Fruit fly (Drosophila melanogaster) whole organism, embryonic: ENCODE measurements around the gene Ccdc58.

Experiments used
- Abd-B ChIP-seq: fragments of 200-800 bp; sonication (Bioruptor generic); optimal IDR thresholded peaks from 2 replicates; lab custom pipeline; 2018; ENCODE audit warnings: missing biosample characterization, mild to moderate bottlenecking, missing genetic modification characterization, moderate library complexity
- Awh ChIP-seq: fragments of 200-800 bp; sonication (Bioruptor generic); IDR thresholded peaks from 2 replicates; pipeline ENCODE4, ENCODE4 v1.3.6; 2022; ENCODE audit warnings: missing biosample characterization, missing genetic modification characterization
- CG1024 ChIP-seq: fragments of 200-800 bp; sonication (Bioruptor generic); IDR thresholded peaks from 2 replicates; pipeline ENCODE4 v1.3.6; 2022; ENCODE audit warnings: missing biosample characterization, missing genetic modification characterization
- CG10267 ChIP-seq: fragments of 200-800 bp; sonication (Bioruptor generic); optimal IDR thresholded peaks from 2 replicates; lab custom pipeline; 2018; ENCODE audit warnings: missing biosample characterization, mild to moderate bottlenecking, missing genetic modification characterization, moderate library complexity
- CG10274 ChIP-seq: fragments of 200-800 bp; sonication (Bioruptor generic); optimal IDR thresholded peaks from 3 replicates; lab custom pipeline; 2017; ENCODE audit warnings: missing biosample characterization, mild to moderate bottlenecking, missing genetic modification characterization
- CG11247 ChIP-seq: fragments of 200-800 bp; sonication (Bioruptor generic); IDR thresholded peaks from 2 replicates; pipeline ENCODE4 v1.3.6; 2022; ENCODE audit warnings: missing biosample characterization, missing genetic modification characterization
- CG12071 ChIP-seq: fragments of 200-800 bp; sonication (Bioruptor generic); optimal IDR thresholded peaks from 3 replicates; lab custom pipeline; 2018; ENCODE audit warnings: missing biosample characterization, mild to moderate bottlenecking, missing genetic modification characterization
- CG12659 ChIP-seq: fragments of 200-800 bp; sonication (Bioruptor generic); optimal IDR thresholded peaks from 3 replicates; lab custom pipeline; 2017; ENCODE audit warnings: mild to moderate bottlenecking, missing biosample characterization, missing genetic modification reagents, missing genetic modification characterization
- CG13296 ChIP-seq: fragments of 200-800 bp; sonication (Bioruptor generic); optimal IDR thresholded peaks from 3 replicates; lab custom pipeline; 2018; ENCODE audit warnings: missing biosample characterization, mild to moderate bottlenecking, missing genetic modification characterization
- CG17328 ChIP-seq: fragments of 200-800 bp; sonication (Bioruptor generic); IDR thresholded peaks from 2 replicates; pipeline ENCODE4 v1.3.6; 2022; ENCODE audit warnings: missing biosample characterization, missing genetic modification characterization
- CG17612 ChIP-seq: fragments of 200-800 bp; sonication (Bioruptor generic); IDR thresholded peaks from 2 replicates; pipeline ENCODE4 v1.3.6; 2022; ENCODE audit warnings: missing biosample characterization, missing genetic modification characterization
- CG18011 ChIP-seq: fragments of 200-800 bp; sonication (Bioruptor generic); optimal IDR thresholded peaks from 2 replicates; lab custom pipeline; 2017; ENCODE audit warnings: missing biosample characterization, missing genetic modification characterization, mild to moderate bottlenecking, moderate library complexity, missing genotype
- CG18599 ChIP-seq: fragments of 200-800 bp; sonication (Bioruptor generic); optimal IDR thresholded peaks from 3 replicates; lab custom pipeline; 2017; ENCODE audit warnings: missing biosample characterization, missing genetic modification characterization, mild to moderate bottlenecking, moderate library complexity, missing genetic modification reagents
- CG2678 ChIP-seq: fragments of 200-800 bp; sonication (Bioruptor generic); optimal IDR thresholded peaks from 3 replicates; lab custom pipeline; 2019; ENCODE audit warnings: missing biosample characterization, mild to moderate bottlenecking, missing genetic modification characterization, moderate library complexity
- CG30403 ChIP-seq: fragments of 200-800 bp; sonication (Bioruptor generic); optimal IDR thresholded peaks from 3 replicates; lab custom pipeline; 2016; ENCODE audit warnings: missing biosample characterization, missing genetic modification characterization
- CG31224 ChIP-seq: fragments of 200-800 bp; sonication (Bioruptor generic); IDR thresholded peaks from 2 replicates; pipeline ENCODE4 v1.3.6; 2022; ENCODE audit warnings: missing biosample characterization, missing genetic modification characterization
- CG31441 ChIP-seq: fragments of 200-800 bp; sonication (Bioruptor generic); IDR thresholded peaks from 2 replicates; pipeline ENCODE4 v1.3.6; 2022; ENCODE audit warnings: missing biosample characterization, missing genetic modification characterization
- CG4854 ChIP-seq: fragments of 200-800 bp; sonication (Bioruptor generic); optimal IDR thresholded peaks from 2 replicates; lab custom pipeline; 2016; ENCODE audit warnings: missing biosample characterization, missing genetic modification characterization, inconsistent platforms
- CG5953 ChIP-seq: fragments of 200-800 bp; sonication (Bioruptor generic); IDR thresholded peaks from 2 replicates; pipeline ENCODE4 v1.3.6; 2022; ENCODE audit warnings: missing biosample characterization, missing genetic modification characterization
- CG9932 ChIP-seq: fragments of 200-800 bp; sonication (Bioruptor generic); IDR thresholded peaks from 2 replicates; pipeline ENCODE4 v1.3.6; 2022; ENCODE audit warnings: missing biosample characterization, missing genetic modification characterization
- Dip2 ChIP-seq: fragments of 200-800 bp; sonication (Bioruptor generic); IDR thresholded peaks from 2 replicates; pipeline ENCODE4 v1.3.6; 2022; ENCODE audit warnings: missing biosample characterization, missing genetic modification characterization
- Dip3 ChIP-seq: fragments of 200-800 bp; sonication (Bioruptor generic); optimal IDR thresholded peaks from 3 replicates; lab custom pipeline; 2016; ENCODE audit warnings: missing biosample characterization, missing genetic modification characterization
- Gug ChIP-seq: fragments of 200-800 bp; sonication (Bioruptor generic); IDR thresholded peaks from 4 replicates; pipeline ENCODE4 v1.3.6; 2022; ENCODE audit warnings: missing biosample characterization, missing genetic modification characterization
- HLH3B ChIP-seq: fragments of 200-800 bp; sonication (Bioruptor generic); IDR thresholded peaks from 2 replicates; pipeline ENCODE4 v1.3.6; 2022; ENCODE audit warnings: missing biosample characterization, missing genetic modification characterization
- HLH54F ChIP-seq: fragments of 200-800 bp; sonication (Bioruptor generic); optimal IDR thresholded peaks from 3 replicates; lab custom pipeline; 2016; ENCODE audit warnings: missing biosample characterization, missing genetic modification characterization
- Hand ChIP-seq: fragments of 200-800 bp; sonication (Bioruptor generic); optimal IDR thresholded peaks from 2 replicates; lab custom pipeline; 2017; ENCODE audit warnings: mild to moderate bottlenecking, missing biosample characterization, missing genetic modification reagents, missing genetic modification characterization
- Hmr ChIP-seq: fragments of 200-800 bp; sonication (Bioruptor generic); optimal IDR thresholded peaks from 3 replicates; lab custom pipeline; 2017; ENCODE audit warnings: mild to moderate bottlenecking, missing biosample characterization, missing genetic modification reagents, missing genetic modification characterization
- Hsf ChIP-seq: fragments of 200-800 bp; sonication (Bioruptor generic); optimal IDR thresholded peaks from 3 replicates; lab custom pipeline; 2016; ENCODE audit warnings: missing biosample characterization, missing genetic modification characterization
- Jarid2 ChIP-seq: fragments of 200-800 bp; sonication (Bioruptor generic); optimal IDR thresholded peaks from 3 replicates; lab custom pipeline; 2017; ENCODE audit warnings: mild to moderate bottlenecking, missing biosample characterization, missing genetic modification reagents, missing genetic modification characterization
- Lhr ChIP-seq: fragments of 200-800 bp; sonication (Bioruptor generic); optimal IDR thresholded peaks from 3 replicates; lab custom pipeline; 2017; ENCODE audit warnings: mild to moderate bottlenecking, missing biosample characterization, missing genetic modification reagents, missing genetic modification characterization
- Med ChIP-seq: fragments of 200-800 bp; sonication (Bioruptor generic); peaks from one replicate; lab custom pipeline; 2016; ENCODE audit warnings: missing biosample characterization, missing genetic modification characterization, mild to moderate bottlenecking, inconsistent platforms, moderate library complexity
- Mes4 ChIP-seq: fragments of 200-800 bp; sonication (Bioruptor generic); optimal IDR thresholded peaks from 2 replicates; lab custom pipeline; 2016; ENCODE audit warnings: missing biosample characterization, missing genetic modification characterization
- Oaz ChIP-seq: fragments of 200-800 bp; sonication (Bioruptor generic); IDR thresholded peaks from 2 replicates; pipeline ENCODE4 v1.3.6; 2022; ENCODE audit warnings: missing biosample characterization, missing genetic modification characterization
- Ssrp ChIP-seq: fragments of 200-800 bp; sonication (Bioruptor generic); optimal IDR thresholded peaks from 2 replicates; lab custom pipeline; 2018; ENCODE audit warnings: missing biosample characterization, mild to moderate bottlenecking, missing genetic modification characterization, moderate library complexity
- chif ChIP-seq, 2 experiments: fragments of 200-800 bp; sonication (Bioruptor generic); optimal IDR thresholded peaks; 3 replicates each; lab custom pipeline; 2016; ENCODE audit warnings: missing biosample characterization in 2 of 2, missing genetic modification characterization in 2 of 2
- danr ChIP-seq: fragments of 200-800 bp; sonication (Bioruptor generic); IDR thresholded peaks from 2 replicates; pipeline ENCODE4 v1.3.6; 2022; ENCODE audit warnings: missing biosample characterization, missing genetic modification characterization
- dpn ChIP-seq, 2 experiments: fragments of 200-800 bp; sonication (Bioruptor generic); optimal IDR thresholded peaks; 3 replicates each; lab custom pipeline; 2016; ENCODE audit warnings: missing biosample characterization in 2 of 2, missing genetic modification characterization in 2 of 2
- dysf ChIP-seq: fragments of 200-800 bp; sonication (Bioruptor generic); IDR thresholded peaks from 3 replicates; pipeline ENCODE4 v1.3.6; 2022; ENCODE audit warnings: missing biosample characterization, missing genetic modification characterization
- gce ChIP-seq: fragments of 200-800 bp; sonication (Bioruptor generic); IDR thresholded peaks from 3 replicates; pipeline ENCODE4 v1.3.6; 2022; ENCODE audit warnings: missing biosample characterization, missing genetic modification characterization
- h ChIP-seq: fragments of >200 bp; optimal IDR thresholded peaks from 2 replicates; lab custom pipeline; 2017
- ind ChIP-seq: fragments of 200-800 bp; sonication (Bioruptor generic); optimal IDR thresholded peaks from 3 replicates; lab custom pipeline; 2016; ENCODE audit warnings: missing biosample characterization, missing genetic modification characterization
- ken ChIP-seq: fragments of 200-800 bp; sonication (Bioruptor generic); IDR thresholded peaks from 3 replicates; pipeline ENCODE4 v1.3.6; 2022; ENCODE audit warnings: missing biosample characterization, missing genetic modification characterization
- lola ChIP-seq, 3 experiments: fragments of >200 bp in 2 of 3; fragments of 200-800 bp in 1 of 3; sonication (Bioruptor generic) in 1 of 3; optimal IDR thresholded peaks; 2 replicates each; lab custom pipeline; 2017 to 2019; ENCODE audit warnings: missing biosample characterization in 3 of 3, missing genetic modification characterization in 3 of 3, mild to moderate bottlenecking in 1 of 3, moderate library complexity in 1 of 3
- pan ChIP-seq, 4 experiments: fragments of >200 bp in 3 of 4; fragments of 200-800 bp in 1 of 4; sonication (Bioruptor generic) in 1 of 4; optimal IDR thresholded peaks in 3 of 4; IDR thresholded peaks in 1 of 4; 2 replicates each; pipeline versions ENCODE4 v1.3.6 to Lab custom; 2017 to 2022; ENCODE audit warnings: missing biosample characterization in 2 of 4, missing genetic modification characterization in 2 of 4, mixed read lengths in 1 of 4
- pho ChIP-seq: fragments of 200-800 bp; sonication (Bioruptor generic); optimal IDR thresholded peaks from 2 replicates; lab custom pipeline; 2016; ENCODE audit warnings: missing biosample characterization, missing genetic modification characterization
- sens ChIP-seq: fragments of 200-800 bp; sonication (Bioruptor generic); peaks from one replicate; lab custom pipeline; 2016; ENCODE audit warnings: missing biosample characterization, missing genetic modification characterization
- sima ChIP-seq: fragments of 200-800 bp; sonication (Bioruptor generic); optimal IDR thresholded peaks from 2 replicates; lab custom pipeline; 2016; ENCODE audit warnings: missing biosample characterization, missing genetic modification characterization
- sna ChIP-seq: fragments of 200-800 bp; sonication (Bioruptor generic); IDR thresholded peaks from 2 replicates; pipeline ENCODE4 v1.3.6; 2022; ENCODE audit warnings: missing biosample characterization, missing genetic modification characterization; ENCODE audit not compliant: partially characterized antibody
- sug ChIP-seq: fragments of 200-800 bp; optimal IDR thresholded peaks from 2 replicates; lab custom pipeline; 2019; ENCODE audit warnings: missing biosample characterization, mild to moderate bottlenecking, missing genetic modification characterization, moderate library complexity

Gene Ccdc58

dm6 chr3L:19817807-19818531 lies 13.0 kb downstream of the Ccdc58 start, which contains the start of the genes Fibp and Deaf1 (continued):
- TF ChIP-seq lola (GFP tag; optimal IDR thresholded peaks at IDR 0.05; lab: Kevin White, UChicago) (peak in 1 of 3 experiments; percentile 82), CG9932 (GFP tag; lab: Robert Waterston, UW) (peak; percentile 96), dpn (GFP tag; optimal IDR thresholded peaks at IDR 0.05; lab: Kevin White, UChicago) (peak; percentile 77 to 84), CG18011 (GFP tag; lab: Kevin White, UChicago) (peak; percentile 48), pan (optimal IDR thresholded peaks at IDR 0.05; lab: Kevin White, UChicago) (no peak), pan (GFP tag; optimal IDR thresholded peaks at IDR 0.05 in 1 of 2, IDR thresholded peaks at IDR 0.05 in 1 of 2) (peak in 1 of 2 experiments; percentile 46), CG5953 (GFP tag; lab: Robert Waterston, UW) (no peak), CG12659 (peak; percentile 86), chif (GFP tag; optimal IDR thresholded peaks at IDR 0.05; lab: Kevin White, UChicago) (peak; percentile 75 to 80), sens (peak; percentile 94), CG31441 (peak; percentile 70), Hmr (peak; percentile 72), CG31224 (GFP tag; lab: Robert Waterston, UW) (0 out of 2 replicates have a peak, but pooled peaks have one; percentile 45), sima (GFP tag; lab: Kevin White, UChicago) (peak; percentile 26), danr (GFP tag; lab: Robert Waterston, UW) (no peak), CG10274 (GFP tag; lab: Kevin White, UChicago) (no peak), ind (GFP tag; lab: Kevin White, UChicago) (peak; percentile 81), CG30403 (GFP tag; lab: Kevin White, UChicago) (peak; percentile 92), Gug (peak; percentile 93; the same call in 2 of the 4 replicates), CG17612 (no peak), CG12071 (GFP tag; lab: Kevin White, UChicago) (no peak), CG13296 (GFP tag; lab: Kevin White, UChicago) (peak; percentile 42), sna (GFP tag; lab: Robert Waterston, UW) (peak; percentile 94), CG2678 (tag; lab: Kevin White, UChicago) (peak; percentile 80), CG1024 (GFP tag; lab: Robert Waterston, UW) (no peak), Mes4 (GFP tag; lab: Kevin White, UChicago) (peak; percentile 71), sug (peak; percentile 85), Oaz (GFP tag; lab: Robert Waterston, UW) (peak; percentile 44; the same call in 1 of the 2 replicates), Hsf (GFP tag; lab: Kevin White, UChicago) (peak; percentile 82), CG11247 (peak; percentile 58; the same call in 1 of the 2 replicates), Med (GFP tag; lab: Kevin White, UChicago) (peak; percentile 94), pho (GFP tag; lab: Kevin White, UChicago) (peak; percentile 89), ken (peak; percentile 47; the same call in 1 of the 3 replicates), CG18599 (GFP tag; lab: Kevin White, UChicago) (peak; percentile 74), HLH3B (GFP tag; lab: Robert Waterston, UW) (0 out of 2 replicates have a peak, but pooled peaks have one; percentile 41), Dip2 (GFP tag; lab: Robert Waterston, UW) (no peak), CG4854 (peak; percentile 64), HLH54F (peak; percentile 88), CG17328 (GFP tag; lab: Robert Waterston, UW) (no peak), Jarid2 (peak; percentile 32), Lhr (peak; percentile 68), dysf (peak; percentile 66; the same call in 2 of the 3 replicates), h (lab: Kevin White, UChicago) (no peak), Ssrp (tag; lab: Kevin White, UChicago) (peak; percentile 78), CG10267 (peak; percentile 72), gce (GFP tag; lab: Robert Waterston, UW) (no peak; the same call in 2 of the 3 replicates), Awh (GFP tag; lab: Robert Waterston, UW) (no peak), Dip3 (GFP tag; lab: Kevin White, UChicago) (peak; percentile 83), Hand (no peak), Abd-B (peak; percentile 87)
